Worm (Caenorhabditis elegans) whole organism, midembryonic: ENCODE results near the gene C29F9.5.

ENCODE experiments used
- T22C8.4 ChIP-seq: fragments of 200-800 bp; sonication (Bioruptor generic); IDR thresholded peaks from 2 replicates; pipeline ENCODE4 v1.3.6; 2022; ENCODE audit warnings: missing genetic modification characterization, missing compliant biosample characterization
- flt-1 ChIP-seq: fragments of 200-800 bp; sonication (Bioruptor generic); IDR thresholded peaks from 2 replicates; pipeline ENCODE4 v1.3.6; 2022; ENCODE audit warnings: missing genetic modification characterization, missing compliant biosample characterization
- klf-2 ChIP-seq: fragments of 200-800 bp; sonication (Bioruptor generic); conservative IDR thresholded peaks from 2 replicates; pipeline ENCODE4 v1.3.6; 2022; ENCODE audit warnings: missing genetic modification reagents, missing genetic modification characterization, missing compliant biosample characterization
- med-1 ChIP-seq: sonication (generic microtip); optimal IDR thresholded peaks from 2 replicates; lab custom pipeline; 2017; ENCODE audit warnings: missing genetic modification characterization, mild to moderate bottlenecking, missing compliant biosample characterization, antibody characterized with exemption, missing genetic modification reagents; ENCODE audit not compliant: insufficient read depth
- ref-1 ChIP-seq: fragments of 200-800 bp; sonication (Bioruptor generic); conservative IDR thresholded peaks from 2 replicates; pipeline ENCODE4 v1.3.6; 2022; ENCODE audit warnings: missing genetic modification reagents, missing genetic modification characterization, missing compliant biosample characterization
- tab-1 ChIP-seq: fragments of 200-800 bp; sonication (Bioruptor generic); IDR thresholded peaks from 2 replicates; pipeline ENCODE4 v1.3.6; 2022; ENCODE audit warnings: missing genetic modification characterization, missing compliant biosample characterization
- ztf-23 ChIP-seq: fragments of 200-800 bp; sonication (Bioruptor generic); IDR thresholded peaks from 2 replicates; pipeline ENCODE4 v1.3.6; 2022; ENCODE audit warnings: missing genetic modification reagents, missing genetic modification characterization, missing compliant biosample characterization
- ztf-29 ChIP-seq: fragments of 200-800 bp; sonication (Bioruptor generic); IDR thresholded peaks from 2 replicates; pipeline ENCODE4 v1.3.6; 2022; ENCODE audit warnings: missing genetic modification reagents, missing genetic modification characterization, missing compliant biosample characterization

DNA sequence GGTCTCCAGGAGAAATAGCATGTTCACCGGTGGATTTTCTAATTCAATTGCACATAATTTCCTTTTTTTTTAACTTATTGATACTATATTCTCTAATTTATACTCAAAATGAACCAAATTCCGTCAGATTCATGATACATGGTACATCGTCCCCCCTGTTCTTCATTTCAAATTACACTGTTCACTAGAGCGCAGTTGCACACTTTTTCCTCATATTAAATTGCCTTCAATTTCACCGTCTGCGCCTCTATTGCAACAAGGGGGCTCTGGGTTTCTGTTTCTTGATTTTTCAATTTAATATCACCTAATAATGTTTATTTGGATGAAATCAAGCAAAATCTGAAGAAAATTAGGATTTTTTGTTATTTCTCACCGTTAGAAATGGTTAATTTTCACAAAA, 14.3 kb downstream of the C29F9.5 start:
- TF ChIP-seq klf-2 (GFP tag; lab: Robert Waterston, UW) (no peak), flt-1 (GFP tag; lab: Robert Waterston, UW) (no peak), tab-1 (no peak), ref-1 (GFP tag; lab: Robert Waterston, UW) (no peak), T22C8.4 (GFP tag; lab: Robert Waterston, UW) (no peak), med-1 (no peak), ztf-23 (no peak), ztf-29 (GFP tag; lab: Robert Waterston, UW) (no peak)
